Worm (Caenorhabditis elegans) whole organism, young adult: ENCODE results near the gene tag-297.

Experiments used
- C06A6.2 ChIP-seq: fragments of 200-800 bp; sonication (Bioruptor generic); conservative IDR thresholded peaks from 2 replicates; pipeline ENCODE4 v1.3.6; 2022; ENCODE audit warnings: missing genetic modification characterization, missing compliant biosample characterization
- D2030.7 ChIP-seq: fragments of 200-800 bp; sonication (Bioruptor generic); IDR thresholded peaks from 2 replicates; pipeline ENCODE4 v1.3.6; 2022; ENCODE audit warnings: missing genetic modification reagents, missing genetic modification characterization, missing compliant biosample characterization
- F39B2.1 ChIP-seq: fragments of 200-800 bp; sonication (Bioruptor generic); IDR thresholded peaks from 2 replicates; pipeline ENCODE4 v1.3.6; 2022; ENCODE audit warnings: missing genetic modification reagents, missing genetic modification characterization, missing compliant biosample characterization
- F49E8.2 ChIP-seq: sonication (generic microtip); optimal IDR thresholded peaks from 3 replicates; lab custom pipeline; 2017; ENCODE audit warnings: missing genetic modification characterization, mild to moderate bottlenecking, missing compliant biosample characterization, antibody characterized with exemption, moderate library complexity; ENCODE audit not compliant: insufficient read depth
- F52B5.7 ChIP-seq: sonication (generic microtip); optimal IDR thresholded peaks from 2 replicates; lab custom pipeline; 2016; ENCODE audit warnings: mild to moderate bottlenecking, missing genetic modification characterization, missing compliant biosample characterization
- F57A8.1 ChIP-seq: fragments of 200-800 bp; sonication (Bioruptor generic); optimal IDR thresholded peaks from 2 replicates; lab custom pipeline; 2018; ENCODE audit warnings: mild to moderate bottlenecking, missing genetic modification characterization, moderate library complexity, missing compliant biosample characterization
- F57C9.4 ChIP-seq: sonication (generic microtip); optimal IDR thresholded peaks from 2 replicates; lab custom pipeline; 2017; ENCODE audit warnings: mild to moderate bottlenecking, missing genetic modification characterization, missing compliant biosample characterization
- Y53G8AR.9 ChIP-seq: fragments of 200-800 bp; sonication (Bioruptor generic); conservative IDR thresholded peaks from 2 replicates; pipeline ENCODE4 v1.3.6; 2022; ENCODE audit warnings: missing genetic modification reagents, missing genetic modification characterization, missing compliant biosample characterization
- Y56A3A.18 ChIP-seq: fragments of 200-800 bp; sonication (Bioruptor generic); IDR thresholded peaks from 2 replicates; pipeline ENCODE4 v1.3.6; 2022; ENCODE audit warnings: missing genetic modification reagents, missing genetic modification characterization, missing compliant biosample characterization
- Y95B8A.8 ChIP-seq: fragments of 200-800 bp; sonication (Bioruptor generic); IDR thresholded peaks from 2 replicates; pipeline ENCODE4 v1.3.6; 2022; ENCODE audit warnings: missing genetic modification reagents, missing genetic modification characterization, missing compliant biosample characterization
- ZK185.1 ChIP-seq: sonication (generic microtip); optimal IDR thresholded peaks from 2 replicates; lab custom pipeline; 2016; ENCODE audit warnings: mild to moderate bottlenecking, missing genetic modification characterization, missing compliant biosample characterization; ENCODE audit not compliant: poor library complexity, severe bottlenecking
- akir-1 ChIP-seq: fragments of 200-800 bp; sonication (Bioruptor generic); optimal IDR thresholded peaks from 2 replicates; lab custom pipeline; 2018; ENCODE audit warnings: mild to moderate bottlenecking, missing genetic modification characterization, moderate library complexity, missing compliant biosample characterization
- aptf-2 ChIP-seq: fragments of 200-800 bp; sonication (Bioruptor generic); conservative IDR thresholded peaks from 2 replicates; pipeline ENCODE4 v1.3.6; 2022; ENCODE audit warnings: missing genetic modification reagents, missing genetic modification characterization, missing compliant biosample characterization
- attf-6 ChIP-seq: fragments of 200-800 bp; sonication (Bioruptor generic); IDR thresholded peaks from 2 replicates; pipeline ENCODE4 v1.3.6; 2022; ENCODE audit warnings: missing genetic modification reagents, missing genetic modification characterization, missing compliant biosample characterization
- bed-1 ChIP-seq: fragments of 200-800 bp; sonication (Bioruptor generic); IDR thresholded peaks from 2 replicates; pipeline ENCODE4 v1.3.6; 2022; ENCODE audit warnings: missing genetic modification reagents, missing genetic modification characterization, missing compliant biosample characterization
- cebp-1 ChIP-seq, 2 experiments: fragments of 200-800 bp in 1 of 2; sonication (Bioruptor generic) in 1 of 2; sonication (generic microtip) in 1 of 2; IDR thresholded peaks in 1 of 2; optimal IDR thresholded peaks in 1 of 2; 2 replicates each; pipeline versions ENCODE4 v1.3.6 to Lab custom; 2017 to 2022; ENCODE audit warnings: missing compliant biosample characterization in 2 of 2, missing genetic modification characterization in 2 of 2, mild to moderate bottlenecking in 1 of 2, missing genetic modification reagents in 1 of 2, moderate library complexity in 1 of 2
- ceh-40 ChIP-seq: fragments of 200-800 bp; sonication (Bioruptor generic); IDR thresholded peaks from 2 replicates; pipeline ENCODE4 v1.3.6; 2022; ENCODE audit warnings: missing genetic modification characterization, missing compliant biosample characterization
- ceh-58 ChIP-seq: fragments of 200-800 bp; sonication (Bioruptor generic); IDR thresholded peaks from 2 replicates; pipeline ENCODE4 v1.3.6; 2022; ENCODE audit warnings: missing genetic modification characterization, missing compliant biosample characterization
- ceh-91 ChIP-seq: fragments of 200-800 bp; sonication (Bioruptor generic); IDR thresholded peaks from 2 replicates; pipeline ENCODE4 v1.3.6; 2022; ENCODE audit warnings: missing genetic modification reagents, missing genetic modification characterization, missing compliant biosample characterization
- dpff-1 ChIP-seq: sonication (generic microtip); optimal IDR thresholded peaks from 2 replicates; lab custom pipeline; 2017; ENCODE audit warnings: mild to moderate bottlenecking, missing genetic modification characterization, missing compliant biosample characterization
- dpl-1 ChIP-seq: fragments of 150-350 bp; optimal IDR thresholded peaks from 2 replicates; lab custom pipeline; 2014; ENCODE audit warnings: missing biosample characterization, missing genetic modification reagents, missing genetic modification characterization
- ekl-4 ChIP-seq: fragments of 200-800 bp; sonication (Bioruptor generic); IDR thresholded peaks from 2 replicates; pipeline ENCODE4 v1.3.6; 2022; ENCODE audit warnings: missing genetic modification reagents, missing genetic modification characterization, missing compliant biosample characterization
- ets-4 ChIP-seq: fragments of 200-800 bp; sonication (Bioruptor generic); optimal IDR thresholded peaks from 2 replicates; lab custom pipeline; 2018; ENCODE audit warnings: mild to moderate bottlenecking, missing genetic modification characterization, missing compliant biosample characterization
- him-1 ChIP-seq: sonication (generic microtip); optimal IDR thresholded peaks from 2 replicates; lab custom pipeline; 2016; ENCODE audit warnings: missing genotype, missing genetic modification reagents, missing genetic modification characterization, missing compliant biosample characterization
- hsf-1 ChIP-seq: fragments of 200-800 bp; sonication (Bioruptor generic); IDR thresholded peaks from 2 replicates; pipeline ENCODE4 v1.3.6; 2022; ENCODE audit warnings: missing genetic modification reagents, missing genetic modification characterization, missing compliant biosample characterization
- let-526 ChIP-seq: fragments of 200-800 bp; sonication (Bioruptor generic); IDR thresholded peaks from 2 replicates; pipeline ENCODE4 v1.3.6; 2022; ENCODE audit warnings: missing genetic modification reagents, missing genetic modification characterization, missing compliant biosample characterization
- lir-1 ChIP-seq: fragments of 200-800 bp; sonication (Bioruptor generic); conservative IDR thresholded peaks from 2 replicates; pipeline ENCODE4 v1.3.6; 2022; ENCODE audit warnings: missing genetic modification reagents, missing genetic modification characterization, missing compliant biosample characterization
- lsl-1 ChIP-seq: fragments of 200-800 bp; sonication (Bioruptor generic); optimal IDR thresholded peaks from 2 replicates; lab custom pipeline; 2018; ENCODE audit warnings: mild to moderate bottlenecking, missing genetic modification characterization, moderate library complexity, missing compliant biosample characterization
- madf-10 ChIP-seq: sonication (generic microtip); optimal IDR thresholded peaks from 2 replicates; lab custom pipeline; 2016; ENCODE audit warnings: mild to moderate bottlenecking, missing genetic modification characterization, missing compliant biosample characterization
- madf-8 ChIP-seq: fragments of 200-800 bp; sonication (Bioruptor generic); conservative IDR thresholded peaks from 2 replicates; pipeline ENCODE4 v1.3.6; 2022; ENCODE audit warnings: missing genetic modification reagents, missing genetic modification characterization, missing compliant biosample characterization
- mcd-1 ChIP-seq: fragments of 200-800 bp; sonication (Bioruptor generic); IDR thresholded peaks from 2 replicates; pipeline ENCODE4 v1.3.6; 2022; ENCODE audit warnings: missing genetic modification reagents, missing genetic modification characterization, missing compliant biosample characterization
- mel-28 ChIP-seq: sonication (generic microtip); optimal IDR thresholded peaks from 2 replicates; lab custom pipeline; 2016; ENCODE audit warnings: borderline replicate concordance, mild to moderate bottlenecking, missing genetic modification characterization, missing compliant biosample characterization
- nfya-2 ChIP-seq: fragments of 200-800 bp; sonication (Bioruptor generic); IDR thresholded peaks from 2 replicates; pipeline ENCODE4 v1.3.6; 2022; ENCODE audit warnings: missing genetic modification reagents, missing genetic modification characterization, missing compliant biosample characterization
- rec-8 ChIP-seq, 2 experiments: sonication (generic microtip); optimal IDR thresholded peaks; 2 replicates each; lab custom pipeline; 2016; ENCODE audit warnings: mild to moderate bottlenecking in 2 of 2, missing genetic modification characterization in 2 of 2, missing genetic modification reagents in 2 of 2, missing genotype in 2 of 2, missing biosample characterization in 1 of 2, missing compliant biosample characterization in 1 of 2, moderate library complexity in 1 of 2
- rpc-1 ChIP-seq, 2 experiments: fragments of 150-350 bp in 1 of 2; sonication (generic microtip) in 1 of 2; optimal IDR thresholded peaks; 2 replicates each; lab custom pipeline; 2014 to 2018; ENCODE audit warnings: missing biosample characterization in 1 of 2, missing genetic modification characterization in 1 of 2, missing genetic modification reagents in 1 of 2, missing genotype in 1 of 2
- tbx-9 ChIP-seq: sonication (generic microtip); optimal IDR thresholded peaks from 2 replicates; lab custom pipeline; 2016; ENCODE audit warnings: borderline replicate concordance, missing genetic modification characterization, inconsistent platforms, missing compliant biosample characterization
- unc-62 ChIP-seq: fragments of 150-350 bp; optimal IDR thresholded peaks from 2 replicates; lab custom pipeline; 2014; ENCODE audit warnings: missing biosample characterization, missing genetic modification reagents, missing genetic modification characterization
- ztf-22 ChIP-seq: fragments of 200-800 bp; sonication (Bioruptor generic); optimal IDR thresholded peaks from 2 replicates; lab custom pipeline; 2018; ENCODE audit warnings: mild to moderate bottlenecking, missing genetic modification characterization, moderate library complexity, missing compliant biosample characterization
- ztf-6 ChIP-seq: fragments of 200-800 bp; sonication (Bioruptor generic); IDR thresholded peaks from 2 replicates; pipeline ENCODE4 v1.3.6; 2022; ENCODE audit warnings: missing genetic modification reagents, missing genetic modification characterization, missing compliant biosample characterization

The tag-297 gene

ce11 chrII:14582206-14582605 is 45.2 kb upstream of the tag-297 start, which contains the start of gene C01G12.3:
Gene C01G12.3, minus strand, starts transcription at chrII:14582306.
- no peak for TF ChIP-seq madf-10
- no peak for TF ChIP-seq hsf-1 (GFP tag; lab: Robert Waterston, UW)
- TF ChIP-seq unc-62 (GFP tag; lab: Kevin White, UChicago) = no peak
- TF ChIP-seq ceh-40 (GFP tag; lab: Robert Waterston, UW) = no peak
- TF ChIP-seq rpc-1 (optimal IDR thresholded peaks at IDR 0.05; lab: Kevin White, UChicago) = no peak
- no peak for TF ChIP-seq rpc-1 (tag; optimal IDR thresholded peaks at IDR 0.05; lab: Kevin White, UChicago)
- no peak for TF ChIP-seq ekl-4 (GFP tag; lab: Robert Waterston, UW)
- TF ChIP-seq Y53G8AR.9 = no peak
- TF ChIP-seq ZK185.1 = no peak
- TF ChIP-seq D2030.7 = no peak
- no peak for TF ChIP-seq attf-6 (GFP tag; lab: Robert Waterston, UW)
- no peak for TF ChIP-seq mcd-1 (GFP tag; lab: Robert Waterston, UW)
- TF ChIP-seq him-1 (tag; lab: Kevin White, UChicago) = no peak
- TF ChIP-seq ets-4 = no peak
- no peak for TF ChIP-seq mel-28 (tag; lab: Kevin White, UChicago)
- no peak for TF ChIP-seq ztf-6 (GFP tag; lab: Robert Waterston, UW)
- no peak for TF ChIP-seq tbx-9 (tag; lab: Kevin White, UChicago)
- no peak for TF ChIP-seq madf-8 (GFP tag; lab: Robert Waterston, UW)

- TF ChIP-seq F52B5.7 (tag; lab: Kevin White, UChicago) (no peak), mcd-1 (GFP tag; lab: Robert Waterston, UW) (no peak), C06A6.2 (GFP tag; lab: Robert Waterston, UW) (no peak), bed-1 (no peak), ZK185.1 (no peak), ztf-22 (GFP tag; lab: Kevin White, UChicago) (no peak), F57C9.4 (no peak), cebp-1 (GFP tag; IDR thresholded peaks at IDR 0.05; lab: Robert Waterston, UW) (no peak), cebp-1 (tag; optimal IDR thresholded peaks at IDR 0.05; lab: Kevin White, UChicago) (no peak), rec-8 (tag; optimal IDR thresholded peaks at IDR 0.05; lab: Kevin White, UChicago) (no peak), Y95B8A.8 (GFP tag; lab: Robert Waterston, UW) (no peak), ceh-58 (GFP tag; lab: Robert Waterston, UW) (no peak), lir-1 (GFP tag; lab: Robert Waterston, UW) (no peak), Y56A3A.18 (no peak), aptf-2 (GFP tag; lab: Robert Waterston, UW) (no peak), akir-1 (GFP tag; lab: Kevin White, UChicago) (no peak)
- TF ChIP-seq, all 124 proteins: peak for 0
Measured at ce11 chrII:14587407-14587806, 40.0 kb upstream of the tag-297 start, which contains the start of gene C01G12.5. Gene C01G12.5, minus strand, starts transcription at chrII:14587507.

- TF ChIP-seq dpl-1 (no peak), let-526 (GFP tag; lab: Robert Waterston, UW) (no peak), F49E8.2 (tag; lab: Kevin White, UChicago) (no peak), nfya-2 (GFP tag; lab: Robert Waterston, UW) (no peak), F39B2.1 (GFP tag; lab: Robert Waterston, UW) (no peak), ceh-91 (GFP tag; lab: Robert Waterston, UW) (no peak), F57A8.1 (GFP tag; lab: Kevin White, UChicago) (no peak), dpff-1 (tag; lab: Kevin White, UChicago) (no peak), lsl-1 (GFP tag; lab: Kevin White, UChicago) (no peak)
- TF ChIP-seq, all 124 proteins: peak for 0
Measured at ce11 chrII:14588162-14588561, 39.3 kb upstream of the tag-297 start, which contains the start of gene nspb-10. Gene nspb-10, minus strand, starts transcription at chrII:14588262.
